Worm (Caenorhabditis elegans) whole organism, L3 larva: Measurements from ENCODE around the gene D2096.12.

ENCODE experiments used
- ZK546.5 ChIP-seq: sonication (generic microtip); optimal IDR thresholded peaks from 2 replicates; lab custom pipeline; 2017; ENCODE audit warnings: missing biosample characterization, missing genetic modification characterization
- nhr-28 ChIP-seq: fragments of 150-350 bp; optimal IDR thresholded peaks from 2 replicates; lab custom pipeline; 2014; ENCODE audit warnings: missing biosample characterization, missing genetic modification characterization
- nhr-76 ChIP-seq: fragments of 150-350 bp; sonication (generic microtip); optimal IDR thresholded peaks from 5 replicates; lab custom pipeline; 2014; ENCODE audit warnings: missing biosample characterization, missing genetic modification characterization
- ztf-11 ChIP-seq: fragments of 150-350 bp; optimal IDR thresholded peaks from 2 replicates; lab custom pipeline; 2014; ENCODE audit warnings: missing biosample characterization, missing genetic modification characterization
- ztf-4 ChIP-seq: fragments of 150-350 bp; optimal IDR thresholded peaks from 2 replicates; lab custom pipeline; 2014; ENCODE audit warnings: missing biosample characterization, missing genetic modification characterization

- TF ChIP-seq ztf-4 (tag; lab: Kevin White, UChicago): no peak
- no peak for TF ChIP-seq ztf-11 (tag; lab: Kevin White, UChicago)
- no peak for TF ChIP-seq nhr-76 (tag; lab: Kevin White, UChicago)
- no peak for TF ChIP-seq nhr-28 (tag; lab: Kevin White, UChicago)
- TF ChIP-seq ZK546.5 (tag; lab: Kevin White, UChicago): no peak
Observed at ce11 chrIV:8317800-8318199, 45.5 kb upstream of the D2096.12 start.
